Worm (Caenorhabditis elegans) whole organism, early embryonic: Measurements from ENCODE around the gene C16D9.1.

Source experiments
- ama-1 ChIP-seq: fragments of 150-350 bp; optimal IDR thresholded peaks from 2 replicates; lab custom pipeline; 2014
- ceh-13 ChIP-seq: fragments of 200-800 bp; sonication (Bioruptor generic); optimal IDR thresholded peaks from 2 replicates; lab custom pipeline; 2018; ENCODE audit warnings: mild to moderate bottlenecking, missing genetic modification characterization, missing compliant biosample characterization
- flt-1 ChIP-seq: fragments of 200-800 bp; sonication (Bioruptor generic); IDR thresholded peaks from 2 replicates; pipeline ENCODE4 v1.3.6; 2022; ENCODE audit warnings: missing genetic modification characterization, missing compliant biosample characterization
- hmg-4 ChIP-seq: fragments of 200-800 bp; sonication (Bioruptor generic); optimal IDR thresholded peaks from 2 replicates; lab custom pipeline; 2018; ENCODE audit warnings: mild to moderate bottlenecking, missing genetic modification characterization, missing compliant biosample characterization
- pes-1 ChIP-seq: fragments of 200-800 bp; sonication (Bioruptor generic); IDR thresholded peaks from 2 replicates; pipeline ENCODE4 v1.3.6; 2022; ENCODE audit warnings: missing genetic modification reagents, missing genetic modification characterization, missing compliant biosample characterization

ce11 chrV:8299191-8299854 is 40.2 kb downstream of the C16D9.1 start, which contains the start of gene W02D7.5:
- TF ChIP-seq flt-1 (GFP tag; lab: Robert Waterston, UW): no peak
- TF ChIP-seq ama-1 (lab: Kevin White, UChicago): no peak
- no peak for TF ChIP-seq ceh-13 (GFP tag; lab: Kevin White, UChicago)
- no peak for TF ChIP-seq pes-1
- no peak for TF ChIP-seq hmg-4 (GFP tag; lab: Kevin White, UChicago)
